Worm (Caenorhabditis elegans): ENCODE data around the gene F54D5.17.

The F54D5.17 gene

DNA sequence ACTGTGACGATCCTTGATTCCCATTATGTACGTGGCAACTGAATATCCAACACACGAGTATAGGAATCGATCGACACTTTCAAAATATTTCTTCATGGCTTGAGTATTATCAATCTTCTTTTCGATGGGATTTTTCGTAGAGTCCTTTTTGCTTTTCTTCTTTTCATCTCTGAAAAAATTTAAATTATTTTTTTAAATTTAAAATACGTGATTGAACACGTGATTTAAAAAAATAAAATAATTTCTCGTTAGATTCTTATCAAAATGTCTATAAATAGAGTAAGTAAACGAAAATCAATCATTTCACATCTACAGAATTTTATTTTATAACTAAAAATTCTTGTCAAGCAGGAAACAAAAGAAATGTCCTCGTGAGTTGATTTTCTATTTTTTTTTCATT is 35.1 kb upstream of the F54D5.17 start, which contains the start of gene Y62F5A.10:
Y62F5A.10 (plus strand) TSS at position 301 of the 400 bp plus-strand sequence.
- TF ChIP-seq nhr-179 (tag; optimal IDR thresholded peaks at IDR 0.05) (no peak), madf-6 (GFP tag; IDR thresholded peaks at IDR 0.05) (no peak), egl-18 (GFP tag; IDR thresholded peaks at IDR 0.05) (no peak), pha-4 (tag; optimal IDR thresholded peaks at IDR 0.05) (no peak), somi-1 (GFP tag; optimal IDR thresholded peaks at IDR 0.05) (no peak), snpc-1.1 (tag; optimal IDR thresholded peaks at IDR 0.05; ENCODE audit: insufficient read depth) (no peak), nhr-120 (GFP tag; IDR thresholded peaks at IDR 0.05) (no peak), F57C9.4 (tag; optimal IDR thresholded peaks at IDR 0.05) (no peak), cebp-2 (GFP tag; IDR thresholded peaks at IDR 0.05) (no peak), F57A8.1 (GFP tag; optimal IDR thresholded peaks at IDR 0.05) (no peak), xnd-1 (tag; optimal IDR thresholded peaks at IDR 0.05) (no peak), sdz-38 (tag; optimal IDR thresholded peaks at IDR 0.05) (no peak), B0019.2 (GFP tag; conservative IDR thresholded peaks at IDR 0.05) (no peak), snpc-3.4 (tag; optimal IDR thresholded peaks at IDR 0.05) (no peak), athp-1 (tag; optimal IDR thresholded peaks at IDR 0.05) (no peak), tbp1 (GFP tag; optimal IDR thresholded peaks at IDR 0.05) (no peak), B0035.1 (tag; optimal IDR thresholded peaks at IDR 0.05) (no peak), mxl-1 (tag; optimal IDR thresholded peaks at IDR 0.05) (no peak)

DNA sequence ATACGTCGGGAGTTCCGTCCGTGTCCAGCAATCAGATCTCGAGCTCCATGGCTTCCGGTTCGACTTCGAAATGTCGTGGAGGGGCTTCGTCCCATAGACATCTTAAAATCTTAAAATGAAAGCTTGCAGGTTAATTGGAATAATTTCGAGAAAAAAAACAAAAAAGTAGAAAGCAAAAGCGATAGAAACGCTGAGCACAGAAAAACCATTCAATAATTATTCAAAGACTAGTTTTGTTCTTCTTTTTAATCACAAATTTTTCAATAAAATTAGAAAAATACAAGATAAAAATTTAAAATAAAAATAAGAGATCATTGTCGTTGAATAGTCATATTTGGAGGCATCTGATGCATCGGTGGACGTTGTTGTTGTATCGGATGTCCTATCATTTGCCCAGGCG is 29.5 kb upstream of the F54D5.17 start, which contains the start of gene age-1:
age-1 (minus strand) TSS at position 101 of the 400 bp plus-strand sequence.
- TF ChIP-seq F10E7.11 (tag; optimal IDR thresholded peaks at IDR 0.05) (no peak), nfya-1 (tag; optimal IDR thresholded peaks at IDR 0.05; ENCODE audit: borderline replicate concordance, insufficient read depth) (no peak), F22D6.2 (tag; optimal IDR thresholded peaks at IDR 0.05) (no peak), egl-44 (GFP tag; IDR thresholded peaks at IDR 0.05) (no peak)

- TF ChIP-seq repo-1 (tag; optimal IDR thresholded peaks at IDR 0.05): no peak
- TF ChIP-seq ceh-100 (GFP tag; IDR thresholded peaks at IDR 0.05): 0 out of 2 replicates have a peak, but pooled peaks have one; percentile 13
- TF ChIP-seq madf-6 (GFP tag; IDR thresholded peaks at IDR 0.05): peak; percentile 39; the same call in 1 of the 2 replicates
- TF ChIP-seq ceh-91 (GFP tag; IDR thresholded peaks at IDR 0.05): no peak
- TF ChIP-seq fkh-3 (tag; optimal IDR thresholded peaks at IDR 0.05): no peak
These were observed 22.7 kb upstream of the F54D5.17 start, which contains the start of gene mdt-8 for ce11 chrII:11533716-11534115. Gene mdt-8, minus strand, starts transcription at chrII:11533816.

- peak; percentile 93 for TF ChIP-seq Y53G8AR.9 (GFP tag; conservative IDR thresholded peaks at IDR 0.05)
- TF ChIP-seq B0035.1 (tag; optimal IDR thresholded peaks at IDR 0.05): peak; percentile 35
- TF ChIP-seq ceh-58 (GFP tag; IDR thresholded peaks at IDR 0.05): peak; percentile 94; the same call in 1 of the 2 replicates
- TF ChIP-seq Y56A3A.18 (GFP tag; IDR thresholded peaks at IDR 0.05): 0 out of 2 replicates have a peak, but pooled peaks have one; percentile 67
- TF ChIP-seq tlf-1 (GFP tag; optimal IDR thresholded peaks at IDR 0.05): peak; percentile 68
- peak; percentile 66 for TF ChIP-seq zim-3 (tag; optimal IDR thresholded peaks at IDR 0.05)
- peak; percentile 86 for TF ChIP-seq B0019.2 (GFP tag; conservative IDR thresholded peaks at IDR 0.05)
- TF ChIP-seq F33H1.4 (GFP tag; IDR thresholded peaks at IDR 0.05): peak; percentile 80
- peak; percentile 82 for TF ChIP-seq akir-1 (GFP tag; optimal IDR thresholded peaks at IDR 0.05)
- peak; percentile 86 for TF ChIP-seq egl-18 (GFP tag; IDR thresholded peaks at IDR 0.05)
- TF ChIP-seq madf-10 (tag; optimal IDR thresholded peaks at IDR 0.05): peak; percentile 90
- TF ChIP-seq rec-8 (tag; optimal IDR thresholded peaks at IDR 0.05): peak; percentile 31 to 51
- TF ChIP-seq hmg-20 (GFP tag; IDR thresholded peaks at IDR 0.05): peak; percentile 74
- TF ChIP-seq B0336.3 (GFP tag; IDR thresholded peaks at IDR 0.05): peak; percentile 78
- TF ChIP-seq F39B2.1 (GFP tag; IDR thresholded peaks at IDR 0.05): peak; percentile 34; the same call in 1 of the 2 replicates
- TF ChIP-seq xnd-1 (tag; optimal IDR thresholded peaks at IDR 0.05): peak; percentile 53
- TF ChIP-seq Y95B8A.8 (GFP tag; IDR thresholded peaks at IDR 0.05): peak; percentile 94
- peak in 1 of 2 experiments; percentile 58 for TF ChIP-seq let-607 (tag; optimal IDR thresholded peaks at IDR 0.05)
- TF ChIP-seq F22D6.2 (tag; optimal IDR thresholded peaks at IDR 0.05): peak; percentile 54
- peak; percentile 92 for TF ChIP-seq lin-54 (GFP tag; optimal IDR thresholded peaks at IDR 0.05)
- TF ChIP-seq T07F8.4 (tag; optimal IDR thresholded peaks at IDR 0.05): peak; percentile 86
These were observed 21.9 kb upstream of the F54D5.17 start, which contains the start of gene Y62F5A.12 for ce11 chrII:11534429-11535099. Gene Y62F5A.12, minus strand, starts transcription at chrII:11534479.

Measured in whole organism, young adult.